Worm (Caenorhabditis elegans) whole organism, L4/young adult: Measurements from ENCODE around the gene atln-1.

Experiments
- W03F9.2 ChIP-seq: fragments of 150-350 bp; optimal IDR thresholded peaks from 2 replicates; lab custom pipeline; 2014; ENCODE audit warnings: missing biosample characterization, missing genetic modification characterization
- dao-5 ChIP-seq: sonication (generic microtip); optimal IDR thresholded peaks from 2 replicates; lab custom pipeline; 2016; ENCODE audit warnings: missing genotype, missing genetic modification characterization, moderate library complexity, missing compliant biosample characterization

DNA sequence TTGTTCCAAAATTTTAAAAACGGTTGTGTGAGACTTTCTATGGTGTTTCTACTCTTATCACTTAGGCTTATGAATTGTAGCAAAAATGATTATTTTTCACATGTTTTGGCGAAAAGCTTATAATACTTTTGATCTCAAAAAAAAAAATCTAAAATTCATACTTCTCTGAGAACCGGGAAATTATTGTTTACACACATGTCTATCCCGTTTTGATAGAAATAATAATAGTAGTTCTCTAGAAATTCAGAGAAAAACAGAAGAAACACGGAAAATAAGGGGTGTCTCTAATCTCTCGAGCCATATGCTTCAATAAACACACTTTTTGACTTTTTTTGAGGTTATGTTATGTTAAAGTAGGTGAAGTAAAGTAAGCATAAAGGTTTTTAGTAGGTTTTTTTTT is 37.9 kb upstream of the atln-1 start:
- TF ChIP-seq dao-5 = no peak
- no peak for TF ChIP-seq W03F9.2 (tag; lab: Kevin White, UChicago)
